Worm (Caenorhabditis elegans) whole organism, young adult: ENCODE data around the gene F56A8.5.

Experiments used
- B0336.3 ChIP-seq: fragments of 200-800 bp; sonication (Bioruptor generic); IDR thresholded peaks from 2 replicates; pipeline ENCODE4 v1.3.6; 2022; ENCODE audit warnings: missing genetic modification characterization, missing compliant biosample characterization
- C06A6.2 ChIP-seq: fragments of 200-800 bp; sonication (Bioruptor generic); conservative IDR thresholded peaks from 2 replicates; pipeline ENCODE4 v1.3.6; 2022; ENCODE audit warnings: missing genetic modification characterization, missing compliant biosample characterization
- F22D6.2 ChIP-seq: sonication (generic microtip); optimal IDR thresholded peaks from 2 replicates; lab custom pipeline; 2016; ENCODE audit warnings: mild to moderate bottlenecking, missing genetic modification characterization, missing compliant biosample characterization
- F23B12.7 ChIP-seq: sonication (generic microtip); optimal IDR thresholded peaks from 2 replicates; lab custom pipeline; 2017; ENCODE audit warnings: missing genetic modification characterization, mild to moderate bottlenecking, missing compliant biosample characterization, antibody characterized with exemption, moderate library complexity; ENCODE audit not compliant: insufficient read depth
- F33H1.4 ChIP-seq: fragments of 200-800 bp; sonication (Bioruptor generic); IDR thresholded peaks from 2 replicates; pipeline ENCODE4 v1.3.6; 2022; ENCODE audit warnings: missing genetic modification reagents, missing genetic modification characterization, missing compliant biosample characterization
- F37B4.10 ChIP-seq: fragments of 200-800 bp; sonication (Bioruptor generic); IDR thresholded peaks from 2 replicates; pipeline ENCODE4 v1.3.6; 2022; ENCODE audit warnings: missing genetic modification characterization, missing compliant biosample characterization
- F39B2.1 ChIP-seq: fragments of 200-800 bp; sonication (Bioruptor generic); IDR thresholded peaks from 2 replicates; pipeline ENCODE4 v1.3.6; 2022; ENCODE audit warnings: missing genetic modification reagents, missing genetic modification characterization, missing compliant biosample characterization
- F49E8.2 ChIP-seq: sonication (generic microtip); optimal IDR thresholded peaks from 3 replicates; lab custom pipeline; 2017; ENCODE audit warnings: missing genetic modification characterization, mild to moderate bottlenecking, missing compliant biosample characterization, antibody characterized with exemption, moderate library complexity; ENCODE audit not compliant: insufficient read depth
- F57A8.1 ChIP-seq: fragments of 200-800 bp; sonication (Bioruptor generic); optimal IDR thresholded peaks from 2 replicates; lab custom pipeline; 2018; ENCODE audit warnings: mild to moderate bottlenecking, missing genetic modification characterization, moderate library complexity, missing compliant biosample characterization
- F57C9.4 ChIP-seq: sonication (generic microtip); optimal IDR thresholded peaks from 2 replicates; lab custom pipeline; 2017; ENCODE audit warnings: mild to moderate bottlenecking, missing genetic modification characterization, missing compliant biosample characterization
- T07F8.4 ChIP-seq: sonication (generic microtip); optimal IDR thresholded peaks from 2 replicates; lab custom pipeline; 2016; ENCODE audit warnings: mild to moderate bottlenecking, missing genetic modification characterization, moderate library complexity, missing compliant biosample characterization
- T26A5.8 ChIP-seq: sonication (generic microtip); optimal IDR thresholded peaks from 2 replicates; lab custom pipeline; 2016; ENCODE audit warnings: missing genetic modification characterization, missing compliant biosample characterization
- ZK185.1 ChIP-seq: sonication (generic microtip); optimal IDR thresholded peaks from 2 replicates; lab custom pipeline; 2016; ENCODE audit warnings: mild to moderate bottlenecking, missing genetic modification characterization, missing compliant biosample characterization; ENCODE audit not compliant: poor library complexity, severe bottlenecking
- aptf-3 ChIP-seq: fragments of 200-800 bp; sonication (Bioruptor generic); IDR thresholded peaks from 2 replicates; pipeline ENCODE4 v1.3.6; 2022; ENCODE audit warnings: missing genetic modification characterization, missing compliant biosample characterization
- attf-3 ChIP-seq: fragments of 200-800 bp; sonication (Bioruptor generic); conservative IDR thresholded peaks from 2 replicates; pipeline ENCODE4 v1.3.6; 2022; ENCODE audit warnings: missing genetic modification reagents, missing genetic modification characterization, missing compliant biosample characterization
- ccch-3 ChIP-seq: fragments of 200-800 bp; sonication (Bioruptor generic); optimal IDR thresholded peaks from 2 replicates; lab custom pipeline; 2018; ENCODE audit warnings: mild to moderate bottlenecking, missing genetic modification characterization, missing compliant biosample characterization
- cebp-1 ChIP-seq, 2 experiments: fragments of 200-800 bp in 1 of 2; sonication (Bioruptor generic) in 1 of 2; sonication (generic microtip) in 1 of 2; IDR thresholded peaks in 1 of 2; optimal IDR thresholded peaks in 1 of 2; 2 replicates each; pipeline versions ENCODE4 v1.3.6 to Lab custom; 2017 to 2022; ENCODE audit warnings: missing compliant biosample characterization in 2 of 2, missing genetic modification characterization in 2 of 2, mild to moderate bottlenecking in 1 of 2, missing genetic modification reagents in 1 of 2, moderate library complexity in 1 of 2
- ceh-91 ChIP-seq: fragments of 200-800 bp; sonication (Bioruptor generic); IDR thresholded peaks from 2 replicates; pipeline ENCODE4 v1.3.6; 2022; ENCODE audit warnings: missing genetic modification reagents, missing genetic modification characterization, missing compliant biosample characterization
- dox-1 ChIP-seq: fragments of 200-800 bp; sonication (Bioruptor generic); IDR thresholded peaks from 2 replicates; pipeline ENCODE4 v1.3.6; 2022; ENCODE audit warnings: missing genetic modification reagents, missing genetic modification characterization, missing compliant biosample characterization
- dpff-1 ChIP-seq: sonication (generic microtip); optimal IDR thresholded peaks from 2 replicates; lab custom pipeline; 2017; ENCODE audit warnings: mild to moderate bottlenecking, missing genetic modification characterization, missing compliant biosample characterization
- ekl-4 ChIP-seq: fragments of 200-800 bp; sonication (Bioruptor generic); IDR thresholded peaks from 2 replicates; pipeline ENCODE4 v1.3.6; 2022; ENCODE audit warnings: missing genetic modification reagents, missing genetic modification characterization, missing compliant biosample characterization
- fkh-3 ChIP-seq: sonication (generic microtip); optimal IDR thresholded peaks from 2 replicates; lab custom pipeline; 2016; ENCODE audit warnings: mild to moderate bottlenecking, missing genetic modification characterization, missing compliant biosample characterization
- gei-17 ChIP-seq: fragments of 200-800 bp; sonication (Bioruptor generic); optimal IDR thresholded peaks from 2 replicates; lab custom pipeline; 2018; ENCODE audit warnings: mild to moderate bottlenecking, missing genetic modification characterization, missing compliant biosample characterization
- hmg-1.2 ChIP-seq: fragments of 200-800 bp; sonication (Bioruptor generic); IDR thresholded peaks from 2 replicates; pipeline ENCODE4 v1.3.6; 2022; ENCODE audit warnings: missing genetic modification reagents, missing genetic modification characterization, missing compliant biosample characterization
- hsf-1 ChIP-seq: fragments of 200-800 bp; sonication (Bioruptor generic); IDR thresholded peaks from 2 replicates; pipeline ENCODE4 v1.3.6; 2022; ENCODE audit warnings: missing genetic modification reagents, missing genetic modification characterization, missing compliant biosample characterization
- lag-1 ChIP-seq: fragments of 200-800 bp; sonication (Bioruptor generic); IDR thresholded peaks from 2 replicates; pipeline ENCODE4 v1.3.6; 2022; ENCODE audit warnings: missing genetic modification reagents, missing genetic modification characterization, missing compliant biosample characterization
- let-607 ChIP-seq, 2 experiments: fragments of 200-800 bp in 1 of 2; sonication (Bioruptor generic) in 1 of 2; sonication (generic microtip) in 1 of 2; optimal IDR thresholded peaks; 2 replicates each; lab custom pipeline; 2016 to 2018; ENCODE audit warnings: mild to moderate bottlenecking in 2 of 2, missing compliant biosample characterization in 2 of 2, missing genetic modification characterization in 2 of 2, moderate library complexity in 2 of 2, missing genotype in 1 of 2
- lin-40 ChIP-seq: sonication (generic microtip); optimal IDR thresholded peaks from 2 replicates; lab custom pipeline; 2016; ENCODE audit warnings: missing genetic modification characterization, mild to moderate bottlenecking, missing compliant biosample characterization, missing genotype, missing genetic modification reagents
- lin-54 ChIP-seq: fragments of 200-800 bp; sonication (Bioruptor generic); optimal IDR thresholded peaks from 2 replicates; lab custom pipeline; 2018; ENCODE audit warnings: mild to moderate bottlenecking, missing genetic modification characterization, missing compliant biosample characterization
- mxl-1 ChIP-seq: sonication (generic microtip); optimal IDR thresholded peaks from 2 replicates; lab custom pipeline; 2016; ENCODE audit warnings: missing genetic modification characterization, missing compliant biosample characterization
- nhr-120 ChIP-seq: fragments of 200-800 bp; sonication (Bioruptor generic); IDR thresholded peaks from 2 replicates; pipeline ENCODE4 v1.3.6; 2022; ENCODE audit warnings: missing genetic modification characterization, missing compliant biosample characterization
- nhr-80 ChIP-seq: sonication (generic microtip); optimal IDR thresholded peaks from 2 replicates; lab custom pipeline; 2016; ENCODE audit warnings: missing genetic modification characterization, missing compliant biosample characterization
- rcor-1 ChIP-seq: fragments of 200-800 bp; sonication (Bioruptor generic); IDR thresholded peaks from 2 replicates; pipeline ENCODE4 v1.3.6; 2022; ENCODE audit warnings: missing genetic modification reagents, missing genetic modification characterization, missing compliant biosample characterization
- rec-8 ChIP-seq, 2 experiments: sonication (generic microtip); optimal IDR thresholded peaks; 2 replicates each; lab custom pipeline; 2016; ENCODE audit warnings: mild to moderate bottlenecking in 2 of 2, missing genetic modification characterization in 2 of 2, missing genetic modification reagents in 2 of 2, missing genotype in 2 of 2, missing biosample characterization in 1 of 2, missing compliant biosample characterization in 1 of 2, moderate library complexity in 1 of 2
- rpc-1 ChIP-seq, 2 experiments: fragments of 150-350 bp in 1 of 2; sonication (generic microtip) in 1 of 2; optimal IDR thresholded peaks; 2 replicates each; lab custom pipeline; 2014 to 2018; ENCODE audit warnings: missing biosample characterization in 1 of 2, missing genetic modification characterization in 1 of 2, missing genetic modification reagents in 1 of 2, missing genotype in 1 of 2
- sdz-38 ChIP-seq: sonication (generic microtip); optimal IDR thresholded peaks from 2 replicates; lab custom pipeline; 2016; ENCODE audit warnings: missing genotype, missing genetic modification characterization, missing compliant biosample characterization
- snpc-1.1 ChIP-seq: sonication (generic microtip); optimal IDR thresholded peaks from 2 replicates; lab custom pipeline; 2017; ENCODE audit warnings: missing genetic modification characterization, mild to moderate bottlenecking, missing compliant biosample characterization, antibody characterized with exemption, moderate library complexity, missing genotype, missing genetic modification reagents; ENCODE audit not compliant: insufficient read depth
- snpc-1.3 ChIP-seq: sonication (generic microtip); optimal IDR thresholded peaks from 2 replicates; lab custom pipeline; 2017; ENCODE audit warnings: missing genetic modification characterization, mild to moderate bottlenecking, missing compliant biosample characterization, antibody characterized with exemption, moderate library complexity, missing genotype, missing genetic modification reagents; ENCODE audit not compliant: insufficient read depth
- somi-1 ChIP-seq: fragments of 200-800 bp; sonication (Bioruptor generic); optimal IDR thresholded peaks from 2 replicates; lab custom pipeline; 2018; ENCODE audit warnings: mild to moderate bottlenecking, missing genetic modification characterization, missing compliant biosample characterization
- tbp1 ChIP-seq: fragments of 200-800 bp; sonication (Bioruptor generic); optimal IDR thresholded peaks from 2 replicates; lab custom pipeline; 2018; ENCODE audit warnings: mild to moderate bottlenecking, missing genetic modification characterization, missing compliant biosample characterization
- tbx-9 ChIP-seq: sonication (generic microtip); optimal IDR thresholded peaks from 2 replicates; lab custom pipeline; 2016; ENCODE audit warnings: borderline replicate concordance, missing genetic modification characterization, inconsistent platforms, missing compliant biosample characterization
- unc-130 ChIP-seq: sonication (generic microtip); optimal IDR thresholded peaks from 2 replicates; lab custom pipeline; 2016; ENCODE audit warnings: missing genetic modification reagents, missing genetic modification characterization, missing compliant biosample characterization
- xnd-1 ChIP-seq: sonication (generic microtip); optimal IDR thresholded peaks from 2 replicates; lab custom pipeline; 2016; ENCODE audit warnings: missing genotype, missing genetic modification reagents, missing genetic modification characterization, missing compliant biosample characterization
- zfh-2 ChIP-seq: fragments of 200-800 bp; sonication (Bioruptor generic); conservative IDR thresholded peaks from 2 replicates; pipeline ENCODE4 v1.3.6; 2022; ENCODE audit warnings: missing genetic modification reagents, missing genetic modification characterization, missing compliant biosample characterization
- ztf-26 ChIP-seq: sonication (generic microtip); optimal IDR thresholded peaks from 2 replicates; lab custom pipeline; 2017; ENCODE audit warnings: missing genetic modification characterization, missing compliant biosample characterization
- ztf-3 ChIP-seq: fragments of 200-800 bp; sonication (Bioruptor generic); optimal IDR thresholded peaks from 2 replicates; lab custom pipeline; 2018; ENCODE audit warnings: mild to moderate bottlenecking, missing genetic modification characterization, missing compliant biosample characterization
- ztf-6 ChIP-seq: fragments of 200-800 bp; sonication (Bioruptor generic); IDR thresholded peaks from 2 replicates; pipeline ENCODE4 v1.3.6; 2022; ENCODE audit warnings: missing genetic modification reagents, missing genetic modification characterization, missing compliant biosample characterization

F56A8.5 gene

DNA sequence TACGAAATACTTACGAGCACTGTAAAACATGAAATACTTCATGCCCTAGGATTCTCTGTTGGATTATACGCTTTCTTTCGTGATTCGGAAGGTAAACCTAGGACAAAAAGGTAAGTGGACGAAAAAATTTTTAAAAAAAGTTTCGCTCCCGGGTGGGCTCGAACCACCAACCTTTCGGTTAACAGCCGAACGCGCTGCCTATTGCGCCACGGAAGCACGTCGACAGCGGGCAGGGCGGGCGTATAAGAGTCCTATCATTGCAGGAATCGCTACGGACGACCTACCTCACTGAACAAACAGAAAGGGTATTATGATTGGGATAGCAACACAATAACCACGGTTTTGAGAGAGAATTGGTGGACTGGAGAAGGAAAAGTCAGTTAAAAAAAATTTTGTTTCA lies 40.6 kb upstream of the F56A8.5 start (continued):
- TF ChIP-seq xnd-1 (tag; lab: Kevin White, UChicago) = no peak
- TF ChIP-seq C06A6.2 (GFP tag; lab: Robert Waterston, UW) = 0 out of 2 replicates have a peak, but pooled peaks have one; percentile 12
- no peak for TF ChIP-seq fkh-3 (tag; lab: Kevin White, UChicago)
- no peak for TF ChIP-seq lin-40 (tag; lab: Kevin White, UChicago)
- TF ChIP-seq rpc-1 (optimal IDR thresholded peaks at IDR 0.05; lab: Kevin White, UChicago) = peak; percentile 48
- TF ChIP-seq rpc-1 (tag; optimal IDR thresholded peaks at IDR 0.05; lab: Kevin White, UChicago) = peak; percentile 35
- TF ChIP-seq lag-1 (GFP tag; lab: Robert Waterston, UW) = no peak
- no peak for TF ChIP-seq sdz-38 (tag; lab: Kevin White, UChicago)
- no peak for TF ChIP-seq nhr-80 (tag; lab: Kevin White, UChicago)
- peak; percentile 40 for TF ChIP-seq F23B12.7 (tag; lab: Kevin White, UChicago)
- no peak for TF ChIP-seq F37B4.10 (GFP tag; lab: Robert Waterston, UW)
- no peak for TF ChIP-seq F57A8.1 (GFP tag; lab: Kevin White, UChicago)
- TF ChIP-seq T26A5.8 = no peak
- TF ChIP-seq nhr-120 (GFP tag; lab: Robert Waterston, UW) = no peak
- TF ChIP-seq mxl-1 = no peak
- no peak for TF ChIP-seq T07F8.4 (tag; lab: Kevin White, UChicago)
- peak; percentile 59 for TF ChIP-seq zfh-2
- no peak for TF ChIP-seq F49E8.2
- no peak for TF ChIP-seq ztf-6 (GFP tag; lab: Robert Waterston, UW)
- no peak for TF ChIP-seq let-607 (tag; optimal IDR thresholded peaks at IDR 0.05; lab: Kevin White, UChicago)
- TF ChIP-seq rcor-1 = no peak
- peak; percentile 79 for TF ChIP-seq dox-1 (GFP tag; lab: Robert Waterston, UW)
- no peak for TF ChIP-seq B0336.3 (GFP tag; lab: Robert Waterston, UW)
- TF ChIP-seq rec-8 (tag; optimal IDR thresholded peaks at IDR 0.05; lab: Kevin White, UChicago) = no peak
- TF ChIP-seq somi-1 (GFP tag; lab: Kevin White, UChicago) = no peak
- no peak for TF ChIP-seq tbx-9 (tag; lab: Kevin White, UChicago)
- TF ChIP-seq lin-54 (GFP tag; lab: Kevin White, UChicago) = peak; percentile 24
- TF ChIP-seq attf-3 = no peak
- no peak for TF ChIP-seq ceh-91 (GFP tag; lab: Robert Waterston, UW)
- TF ChIP-seq ccch-3 (GFP tag; lab: Kevin White, UChicago) = no peak
- no peak for TF ChIP-seq F39B2.1 (GFP tag; lab: Robert Waterston, UW)
- peak; percentile 13 for TF ChIP-seq snpc-1.1
- 0 out of 2 replicates have a peak, but pooled peaks have one; percentile 14 for TF ChIP-seq ekl-4
- peak; percentile 42 for TF ChIP-seq ZK185.1 (tag; lab: Kevin White, UChicago)
- peak; percentile 5 for TF ChIP-seq snpc-1.3 (tag; lab: Kevin White, UChicago)
- no peak for TF ChIP-seq aptf-3 (GFP tag; lab: Robert Waterston, UW)
- no peak for TF ChIP-seq F57C9.4 (tag; lab: Kevin White, UChicago)
- no peak for TF ChIP-seq ztf-26 (tag; lab: Kevin White, UChicago)
- TF ChIP-seq gei-17 (GFP tag; lab: Kevin White, UChicago) = no peak
- no peak for TF ChIP-seq ztf-3 (GFP tag; lab: Kevin White, UChicago)
- no peak for TF ChIP-seq dpff-1 (tag; lab: Kevin White, UChicago)
- TF ChIP-seq cebp-1 (GFP tag; IDR thresholded peaks at IDR 0.05; lab: Robert Waterston, UW) = no peak
- TF ChIP-seq cebp-1 (tag; optimal IDR thresholded peaks at IDR 0.05; lab: Kevin White, UChicago) = peak; percentile 63
- TF ChIP-seq tbp1 = peak; percentile 94
- TF ChIP-seq F33H1.4 (GFP tag; lab: Robert Waterston, UW) = no peak; the same call in 1 of the 2 replicates
- peak; percentile 72 for TF ChIP-seq hmg-1.2 (GFP tag; lab: Robert Waterston, UW)
- no peak for TF ChIP-seq unc-130 (GFP tag; lab: Kevin White, UChicago)
- TF ChIP-seq hsf-1 (GFP tag; lab: Robert Waterston, UW) = no peak
- no peak for TF ChIP-seq F22D6.2 (tag; lab: Kevin White, UChicago)
